Fruit fly (Drosophila melanogaster): ENCODE results near the gene Septin2.

The Septin2 gene

DNA sequence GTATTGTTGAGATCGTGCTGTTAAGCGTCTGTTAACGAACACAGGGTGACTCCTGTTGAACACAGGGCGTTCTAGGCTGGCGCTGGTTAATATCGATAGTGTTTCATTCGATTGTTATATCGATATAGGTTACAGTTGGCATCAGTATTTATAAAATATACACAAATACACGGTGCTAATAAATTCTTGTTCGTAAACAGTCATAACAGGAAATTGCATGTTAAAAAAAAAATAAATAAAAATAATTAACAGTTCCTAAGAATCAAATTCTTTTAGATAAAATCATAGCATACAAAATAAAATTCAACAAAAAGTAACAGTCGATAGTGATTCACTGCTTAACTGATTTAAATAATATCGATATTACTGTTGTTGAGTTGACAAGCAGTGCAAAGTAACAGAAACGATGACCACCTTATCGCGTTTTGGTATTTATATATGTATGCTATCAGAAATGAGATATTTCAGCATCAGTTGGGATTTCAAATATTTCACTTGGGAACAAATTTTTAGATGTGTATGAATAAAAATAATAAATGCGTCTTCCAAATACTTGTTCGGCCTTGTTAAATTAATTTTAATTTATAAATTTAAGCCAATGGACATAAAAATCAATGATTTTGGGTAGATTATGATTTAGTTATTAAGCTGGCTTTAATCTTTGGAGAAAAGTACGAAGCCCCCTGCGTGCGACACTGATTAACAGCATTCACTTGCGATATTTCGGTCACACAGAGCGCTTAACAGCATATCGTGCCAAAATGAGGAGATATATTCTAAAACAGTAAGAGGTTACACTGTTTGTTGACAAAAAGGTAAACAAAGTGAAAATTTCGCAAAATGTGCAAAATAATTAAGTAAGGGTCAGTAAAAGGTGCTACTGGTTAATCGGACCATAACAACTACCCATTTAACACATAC, 46.8 kb upstream of the Septin2 start, which contains the start of the genes Pi3K92E and Lrrk (continued):
- TF ChIP-seq Hr78 (GFP tag; optimal IDR thresholded peaks at IDR 0.05) (no peak), ATbp (GFP tag; optimal IDR thresholded peaks at IDR 0.05) (no peak), Sry-δ (GFP tag; optimal IDR thresholded peaks at IDR 0.05) (no peak), pita (GFP tag; optimal IDR thresholded peaks at IDR 0.05) (no peak), Ada2b (GFP tag; IDR thresholded peaks at IDR 0.05) (no peak), CG12071 (GFP tag; optimal IDR thresholded peaks at IDR 0.05) (no peak), Kr (GFP tag; optimal IDR thresholded peaks at IDR 0.05) (no peak), lmd (GFP tag; IDR thresholded peaks at IDR 0.05) (peak; percentile 24; the same call in 1 of the 2 replicates), grau (tag; optimal IDR thresholded peaks at IDR 0.05) (no peak), Spps (tag; optimal IDR thresholded peaks at IDR 0.05) (no peak), CG9609 (GFP tag; optimal IDR thresholded peaks at IDR 0.05) (no peak), nerfin-1 (tag; optimal IDR thresholded peaks at IDR 0.05) (no peak), HLH54F (GFP tag; optimal IDR thresholded peaks at IDR 0.05) (no peak), CG5245 (GFP tag; optimal IDR thresholded peaks at IDR 0.05) (no peak), disco-r (GFP tag; optimal IDR thresholded peaks at IDR 0.05) (no peak), CG17328 (GFP tag; IDR thresholded peaks at IDR 0.05) (no peak), CG5953 (GFP tag; IDR thresholded peaks at IDR 0.05) (no peak), Ets97D (GFP tag; optimal IDR thresholded peaks at IDR 0.05) (no peak), sima (GFP tag; optimal IDR thresholded peaks at IDR 0.05) (no peak), CG6689 (GFP tag; IDR thresholded peaks at IDR 0.05) (peak; percentile 21; the same call in 1 of the 2 replicates), sens (GFP tag) (peak; percentile 57), CG30020 (tag; optimal IDR thresholded peaks at IDR 0.05) (peak; percentile 53), CG4282 (GFP tag; optimal IDR thresholded peaks at IDR 0.05) (no peak), dm (GFP tag; optimal IDR thresholded peaks at IDR 0.05) (no peak), CG12942 (GFP tag; optimal IDR thresholded peaks at IDR 0.05) (no peak), twi (tag; optimal IDR thresholded peaks at IDR 0.05) (no peak), al (GFP tag; IDR thresholded peaks at IDR 0.05) (no peak), jigr1 (GFP tag; IDR thresholded peaks at IDR 0.05) (no peak), CG11696 (GFP tag; IDR thresholded peaks at IDR 0.05) (0 out of 2 replicates have a peak, but pooled peaks have one; percentile 16), CG14860 (GFP tag; IDR thresholded peaks at IDR 0.05; ENCODE audit: partially characterized antibody) (peak; percentile 85), stc (GFP tag; IDR thresholded peaks at IDR 0.05) (no peak), Adf1 (GFP tag; IDR thresholded peaks at IDR 0.05) (no peak), CG6854 (GFP tag; optimal IDR thresholded peaks at IDR 0.05) (no peak), klu (GFP tag; IDR thresholded peaks at IDR 0.05) (no peak), H15 (GFP tag; IDR thresholded peaks at IDR 0.05) (no peak), gem (tag; optimal IDR thresholded peaks at IDR 0.05) (no peak), CG17912 (GFP tag; optimal IDR thresholded peaks at IDR 0.05) (peak; percentile 53), Lhr (GFP tag; optimal IDR thresholded peaks at IDR 0.05) (no peak), CG10209 (GFP tag; optimal IDR thresholded peaks at IDR 0.05) (no peak), oc (tag; optimal IDR thresholded peaks at IDR 0.05) (no peak), CG13775 (GFP tag; optimal IDR thresholded peaks at IDR 0.05) (no peak), CG10274 (GFP tag; optimal IDR thresholded peaks at IDR 0.05) (no peak), CG1603 (tag; optimal IDR thresholded peaks at IDR 0.05) (peak; percentile 14), gsb-n (tag; optimal IDR thresholded peaks at IDR 0.05) (no peak), Awh (GFP tag; IDR thresholded peaks at IDR 0.05) (no peak), CG10979 (tag; optimal IDR thresholded peaks at IDR 0.05) (no peak), HLH4C (GFP tag; IDR thresholded peaks at IDR 0.05; ENCODE audit: partially characterized antibody) (peak; percentile 91), ewg (GFP tag; optimal IDR thresholded peaks at IDR 0.05) (no peak), insv (GFP tag; optimal IDR thresholded peaks at IDR 0.05) (no peak)
